Worm (Caenorhabditis elegans): Measurements from ENCODE around the gene ascc-1.
A peak's percentile ranks its signal among the peaks of the same experiment; 100 is the strongest.

The ascc-1 gene

ce11 chrII:51352-51751 is 6.1 kb upstream of the ascc-1 start, which contains the start of gene sptl-1:
sptl-1 (plus strand) TSS chrII:51652.
- TF ChIP-seq aly-2 (tag; optimal IDR thresholded peaks at IDR 0.05), result no peak
- TF ChIP-seq nhr-237 (tag; optimal IDR thresholded peaks at IDR 0.05), result no peak
- no peak for TF ChIP-seq nhr-25 (tag; optimal IDR thresholded peaks at IDR 0.05)
- no peak for TF ChIP-seq sem-4 (tag; optimal IDR thresholded peaks at IDR 0.05)
- TF ChIP-seq nhr-129 (tag; optimal IDR thresholded peaks at IDR 0.05), result no peak
- no peak for TF ChIP-seq mdl-1 (tag; optimal IDR thresholded peaks at IDR 0.05)
- no peak for TF ChIP-seq elt-1 (tag; optimal IDR thresholded peaks at IDR 0.05)
- TF ChIP-seq peb-1 (tag; optimal IDR thresholded peaks at IDR 0.05), result no peak
- TF ChIP-seq egl-27 (tag; optimal IDR thresholded peaks at IDR 0.05), result no peak
- TF ChIP-seq gmeb-1 (tag; optimal IDR thresholded peaks at IDR 0.05), result no peak
- no peak for TF ChIP-seq nhr-6 (tag; optimal IDR thresholded peaks at IDR 0.05)

- TF ChIP-seq nhr-11 (tag; optimal IDR thresholded peaks at IDR 0.05) (no peak), ztf-11 (tag; optimal IDR thresholded peaks at IDR 0.05) (no peak), nhr-12 (tag; optimal IDR thresholded peaks at IDR 0.05) (no peak), ZK546.5 (tag; optimal IDR thresholded peaks at IDR 0.05) (no peak), mab-5 (tag; optimal IDR thresholded peaks at IDR 0.05) (no peak), elt-3 (tag; optimal IDR thresholded peaks at IDR 0.05) (no peak), nhr-10 (tag; optimal IDR thresholded peaks at IDR 0.05) (no peak), Y55F3AM.14 (GFP tag; optimal IDR thresholded peaks at IDR 0.05) (no peak), C34F6.9 (tag; optimal IDR thresholded peaks at IDR 0.05) (no peak), nhr-23 (tag; optimal IDR thresholded peaks at IDR 0.05) (no peak), crh-2 (tag; optimal IDR thresholded peaks at IDR 0.05) (no peak), nhr-21 (tag; optimal IDR thresholded peaks at IDR 0.05) (no peak), nhr-129 (tag; optimal IDR thresholded peaks at IDR 0.05) (no peak), ceh-16 (tag; optimal IDR thresholded peaks at IDR 0.05) (no peak), ama-1 (optimal IDR thresholded peaks at IDR 0.05) (no peak)
Measured at ce11 chrII:55204-55603, 2.3 kb upstream of the ascc-1 start, which contains the start of gene tre-5. tre-5 (minus strand) TSS chrII:55304.

- no peak for TF ChIP-seq R02D3.7 (tag; optimal IDR thresholded peaks at IDR 0.05)
- TF ChIP-seq ceh-16 (tag; optimal IDR thresholded peaks at IDR 0.05), result no peak
- no peak for TF ChIP-seq crh-2 (tag; optimal IDR thresholded peaks at IDR 0.05)
- TF ChIP-seq gmeb-1 (tag; optimal IDR thresholded peaks at IDR 0.05), result no peak
- no peak for TF ChIP-seq sem-4 (tag; optimal IDR thresholded peaks at IDR 0.05)
- TF ChIP-seq nhr-6 (tag; optimal IDR thresholded peaks at IDR 0.05), result no peak
- no peak for TF ChIP-seq sma-3 (GFP tag; optimal IDR thresholded peaks at IDR 0.05)
- no peak for TF ChIP-seq nhr-77 (tag; optimal IDR thresholded peaks at IDR 0.05)
- no peak for TF ChIP-seq mab-5 (tag; optimal IDR thresholded peaks at IDR 0.05)
- no peak for TF ChIP-seq dmd-4 (tag; optimal IDR thresholded peaks at IDR 0.05)
- TF ChIP-seq unc-39 (tag; optimal IDR thresholded peaks at IDR 0.05), result no peak
- TF ChIP-seq nhr-21 (tag; optimal IDR thresholded peaks at IDR 0.05), result no peak
- no peak for TF ChIP-seq mdl-1 (tag; optimal IDR thresholded peaks at IDR 0.05)
- TF ChIP-seq C34F6.9 (tag; optimal IDR thresholded peaks at IDR 0.05), result no peak
- TF ChIP-seq nhr-12 (tag; optimal IDR thresholded peaks at IDR 0.05), result no peak
- no peak for TF ChIP-seq fos-1 (tag; optimal IDR thresholded peaks at IDR 0.05)
- TF ChIP-seq mbf-1 (tag; optimal IDR thresholded peaks at IDR 0.05), result no peak
Measured at ce11 chrII:57873-58272, 403 bp downstream of the ascc-1 start.

- TF ChIP-seq nhr-25 (tag; optimal IDR thresholded peaks at IDR 0.05) (peak; percentile 61), mdl-1 (tag; optimal IDR thresholded peaks at IDR 0.05) (no peak), nhr-21 (tag; optimal IDR thresholded peaks at IDR 0.05) (peak; percentile 29), nhr-129 (tag; optimal IDR thresholded peaks at IDR 0.05) (peak; percentile 11), Y55F3AM.14 (GFP tag; optimal IDR thresholded peaks at IDR 0.05) (no peak), fos-1 (tag; optimal IDR thresholded peaks at IDR 0.05) (peak; percentile 46)
Measured at ce11 chrII:60049-60448, 2.6 kb downstream of the ascc-1 start.

- TF ChIP-seq ztf-4 (tag; optimal IDR thresholded peaks at IDR 0.05) (no peak), unc-62 (GFP tag; optimal IDR thresholded peaks at IDR 0.05) (no peak), Y55F3AM.14 (GFP tag; optimal IDR thresholded peaks at IDR 0.05) (no peak), ztf-1 (GFP tag; conservative IDR thresholded peaks at IDR 0.05) (no peak), sma-3 (GFP tag; optimal IDR thresholded peaks at IDR 0.05) (no peak), mbf-1 (tag; optimal IDR thresholded peaks at IDR 0.05) (no peak), mab-5 (tag; optimal IDR thresholded peaks at IDR 0.05) (no peak), lin-13 (GFP tag; optimal IDR thresholded peaks at IDR 0.05) (no peak), C34F6.9 (tag; optimal IDR thresholded peaks at IDR 0.05) (no peak), R02D3.7 (tag; optimal IDR thresholded peaks at IDR 0.05) (no peak), fos-1 (tag; optimal IDR thresholded peaks at IDR 0.05) (no peak), nhr-11 (tag; optimal IDR thresholded peaks at IDR 0.05) (no peak), nhr-21 (tag; optimal IDR thresholded peaks at IDR 0.05) (no peak), nhr-25 (tag; optimal IDR thresholded peaks at IDR 0.05) (no peak), ZK546.5 (tag; optimal IDR thresholded peaks at IDR 0.05) (no peak), alr-1 (tag; optimal IDR thresholded peaks at IDR 0.05) (no peak), gmeb-1 (tag; optimal IDR thresholded peaks at IDR 0.05) (no peak), sma-9 (GFP tag; optimal IDR thresholded peaks at IDR 0.05) (no peak), sma-9 (tag; optimal IDR thresholded peaks at IDR 0.05) (no peak), ceh-16 (tag; optimal IDR thresholded peaks at IDR 0.05) (no peak)
Measured at ce11 chrII:61013-61412, 3.5 kb downstream of the ascc-1 start, which contains the start of gene C23H3.2. C23H3.2 (plus strand) TSS chrII:61313.

Data from whole organism, L2 larva.